Fruit fly (Drosophila melanogaster): ENCODE results near the gene pst.

The pst gene

dm6 chr3L:7360324-7360852 is 325 bp upstream of the pst start, which contains the start of gene Sec63 (continued):
- TF ChIP-seq Oli (tag; optimal IDR thresholded peaks at IDR 0.05) (no peak), CG9797 (GFP tag; optimal IDR thresholded peaks at IDR 0.05) (no peak), tio (GFP tag; optimal IDR thresholded peaks at IDR 0.05) (no peak), Hmr (GFP tag; optimal IDR thresholded peaks at IDR 0.05) (peak; percentile 67), CG10462 (GFP tag; optimal IDR thresholded peaks at IDR 0.05) (no peak), CG3407 (GFP tag; optimal IDR thresholded peaks at IDR 0.05) (no peak), cato (GFP tag; optimal IDR thresholded peaks at IDR 0.05; ENCODE audit: borderline replicate concordance) (peak; percentile 36), CG13775 (GFP tag; optimal IDR thresholded peaks at IDR 0.05) (peak; percentile 48), CG18476 (GFP tag; optimal IDR thresholded peaks at IDR 0.05) (no peak), jigr1 (GFP tag; IDR thresholded peaks at IDR 0.05) (no peak), E2f2 (GFP tag; IDR thresholded peaks at IDR 0.05) (peak; percentile 53; the same call in 1 of the 2 replicates), pan (optimal IDR thresholded peaks at IDR 0.05) (no peak), pan (GFP tag; optimal IDR thresholded peaks at IDR 0.05 in 1 of 2, IDR thresholded peaks at IDR 0.05 in 1 of 2) (peak in 1 of 2 experiments; percentile 54), CTCF (GFP tag; optimal IDR thresholded peaks at IDR 0.05) (peak; percentile 72), HLH3B (GFP tag; IDR thresholded peaks at IDR 0.05) (peak; percentile 43; the same call in 1 of the 2 replicates), onecut (GFP tag; IDR thresholded peaks at IDR 0.05) (0 out of 2 replicates have a peak, but pooled peaks have one; percentile 5), D19B (GFP tag; optimal IDR thresholded peaks at IDR 0.05) (no peak), CG11456 (GFP tag; IDR thresholded peaks at IDR 0.05) (peak; percentile 68; the same call in 1 of the 3 replicates), Mrtf (GFP tag; IDR thresholded peaks at IDR 0.05) (no peak), so (GFP tag; IDR thresholded peaks at IDR 0.05) (peak; percentile 60; the same call in 2 of the 3 replicates), tll (GFP tag; optimal IDR thresholded peaks at IDR 0.05) (no peak), BtbVII (GFP tag; optimal IDR thresholded peaks at IDR 0.05) (peak; percentile 21), Kr (GFP tag; optimal IDR thresholded peaks at IDR 0.05) (no peak), ken (GFP tag; IDR thresholded peaks at IDR 0.05) (peak; percentile 48; the same call in 1 of the 3 replicates), Meics (GFP tag; optimal IDR thresholded peaks at IDR 0.05) (peak; percentile 69), Sox100B (GFP tag; optimal IDR thresholded peaks at IDR 0.05) (peak; percentile 34), B-H2 (GFP tag; optimal IDR thresholded peaks at IDR 0.05) (peak; percentile 43), Dll (GFP tag; IDR thresholded peaks at IDR 0.05; ENCODE audit: partially characterized antibody) (peak; percentile 74), CG11247 (GFP tag; IDR thresholded peaks at IDR 0.05) (0 out of 2 replicates have a peak, but pooled peaks have one; percentile 16), HLH4C (GFP tag; IDR thresholded peaks at IDR 0.05; ENCODE audit: partially characterized antibody) (peak; percentile 89), Six4 (GFP tag; optimal IDR thresholded peaks at IDR 0.05) (no peak), CG16779 (GFP tag; IDR thresholded peaks at IDR 0.05) (0 out of 2 replicates have a peak, but pooled peaks have one; percentile 42), aop (GFP tag; IDR thresholded peaks at IDR 0.05) (no peak), slbo (GFP tag; IDR thresholded peaks at IDR 0.05) (peak; percentile 78), br (optimal IDR thresholded peaks at IDR 0.05) (no peak), CG9817 (tag; optimal IDR thresholded peaks at IDR 0.05) (peak; percentile 54), zf30C (GFP tag; optimal IDR thresholded peaks at IDR 0.05) (peak; percentile 3), CG15514 (GFP tag; optimal IDR thresholded peaks at IDR 0.05) (peak; percentile 100), CG3995 (GFP tag; optimal IDR thresholded peaks at IDR 0.05) (peak; percentile 27), abd-A (tag; optimal IDR thresholded peaks at IDR 0.05) (no peak), CG10147 (GFP tag; optimal IDR thresholded peaks at IDR 0.05) (no peak), oc (tag; optimal IDR thresholded peaks at IDR 0.05) (no peak), trem (tag; optimal IDR thresholded peaks at IDR 0.05) (peak; percentile 65), ara (GFP tag; IDR thresholded peaks at IDR 0.05) (peak; percentile 25; the same call in 1 of the 2 replicates), Ets65A (GFP tag) (no peak), Camta (GFP tag; optimal IDR thresholded peaks at IDR 0.05) (no peak), cg (GFP tag; optimal IDR thresholded peaks at IDR 0.05) (no peak), CG12769 (tag; optimal IDR thresholded peaks at IDR 0.05) (no peak), CG15269 (tag; optimal IDR thresholded peaks at IDR 0.05) (peak; percentile 16), CG2199 (GFP tag; IDR thresholded peaks at IDR 0.05) (peak; percentile 23; the same call in 1 of the 3 replicates), CG8478 (optimal IDR thresholded peaks at IDR 0.05) (no peak)

All from whole organism, embryonic.